Fruit fly (Drosophila melanogaster) whole organism, embryonic: ENCODE data around the gene cac.

Source experiments
- ATbp ChIP-seq: fragments of 200-800 bp; sonication (Bioruptor generic); optimal IDR thresholded peaks from 2 replicates; lab custom pipeline; 2017; ENCODE audit warnings: missing biosample characterization, mild to moderate bottlenecking, missing genetic modification characterization, missing genetic modification reagents
- B-H1 ChIP-seq: fragments of 200-800 bp; sonication (Bioruptor generic); IDR thresholded peaks from 3 replicates; pipeline ENCODE4 v1.3.6; 2022; ENCODE audit warnings: missing biosample characterization, missing genetic modification characterization
- CG1024 ChIP-seq: fragments of 200-800 bp; sonication (Bioruptor generic); IDR thresholded peaks from 2 replicates; pipeline ENCODE4 v1.3.6; 2022; ENCODE audit warnings: missing biosample characterization, missing genetic modification characterization
- CG11456 ChIP-seq: fragments of 200-800 bp; sonication (Bioruptor generic); IDR thresholded peaks from 3 replicates; pipeline ENCODE4 v1.3.6; 2022; ENCODE audit warnings: missing biosample characterization, missing genetic modification characterization
- CG12071 ChIP-seq: fragments of 200-800 bp; sonication (Bioruptor generic); optimal IDR thresholded peaks from 3 replicates; lab custom pipeline; 2018; ENCODE audit warnings: missing biosample characterization, mild to moderate bottlenecking, missing genetic modification characterization
- CG12299 ChIP-seq: fragments of 200-800 bp; sonication (Bioruptor generic); optimal IDR thresholded peaks from 2 replicates; lab custom pipeline; 2018; ENCODE audit warnings: missing biosample characterization, mild to moderate bottlenecking, missing genetic modification characterization
- CG13296 ChIP-seq: fragments of 200-800 bp; sonication (Bioruptor generic); optimal IDR thresholded peaks from 3 replicates; lab custom pipeline; 2018; ENCODE audit warnings: missing biosample characterization, mild to moderate bottlenecking, missing genetic modification characterization
- CG14860 ChIP-seq: fragments of 200-800 bp; sonication (Bioruptor generic); IDR thresholded peaks from 3 replicates; pipeline ENCODE4 v1.3.6; 2022; ENCODE audit warnings: missing biosample characterization, missing genetic modification characterization; ENCODE audit not compliant: partially characterized antibody
- CG2889 ChIP-seq: fragments of 200-800 bp; sonication (Bioruptor generic); IDR thresholded peaks from 3 replicates; pipeline ENCODE4 v1.3.6; 2022; ENCODE audit warnings: missing biosample characterization, missing genetic modification characterization
- CG31388 ChIP-seq: fragments of 200-800 bp; sonication (Bioruptor generic); optimal IDR thresholded peaks from 2 replicates; lab custom pipeline; 2016; ENCODE audit warnings: missing biosample characterization, missing genetic modification characterization
- CG3847 ChIP-seq: fragments of 200-800 bp; sonication (Bioruptor generic); IDR thresholded peaks from 2 replicates; pipeline ENCODE4 v1.3.6; 2022; ENCODE audit warnings: missing biosample characterization, missing genetic modification characterization
- CG42726 ChIP-seq: fragments of 200-800 bp; sonication (Bioruptor generic); IDR thresholded peaks from 2 replicates; pipeline ENCODE4 v1.3.6; 2022; ENCODE audit warnings: missing biosample characterization, missing genetic modification characterization; ENCODE audit not compliant: partially characterized antibody
- CG4282 ChIP-seq: fragments of 200-800 bp; sonication (Bioruptor generic); optimal IDR thresholded peaks from 2 replicates; lab custom pipeline; 2016; ENCODE audit warnings: missing biosample characterization, missing genetic modification characterization
- CG4707 ChIP-seq: fragments of 200-800 bp; sonication (Bioruptor generic); optimal IDR thresholded peaks from 2 replicates; lab custom pipeline; 2018; ENCODE audit warnings: missing biosample characterization, mild to moderate bottlenecking, missing genetic modification characterization, moderate library complexity
- CG8089 ChIP-seq: fragments of 200-800 bp; sonication (Bioruptor generic); optimal IDR thresholded peaks from 3 replicates; lab custom pipeline; 2016; ENCODE audit warnings: missing biosample characterization, missing genetic modification characterization
- CG8924 ChIP-seq: fragments of 200-800 bp; optimal IDR thresholded peaks from 3 replicates; lab custom pipeline; 2019; ENCODE audit warnings: missing biosample characterization, mild to moderate bottlenecking, missing genetic modification characterization, moderate library complexity
- CG9609 ChIP-seq: fragments of 200-800 bp; sonication (Bioruptor generic); optimal IDR thresholded peaks from 3 replicates; lab custom pipeline; 2016; ENCODE audit warnings: missing biosample characterization, missing genetic modification characterization
- Deaf1 ChIP-seq: fragments of 200-800 bp; optimal IDR thresholded peaks from 3 replicates; lab custom pipeline; 2019; ENCODE audit warnings: missing biosample characterization, mild to moderate bottlenecking, missing genetic modification characterization, moderate library complexity
- Dip3 ChIP-seq: fragments of 200-800 bp; sonication (Bioruptor generic); optimal IDR thresholded peaks from 3 replicates; lab custom pipeline; 2016; ENCODE audit warnings: missing biosample characterization, missing genetic modification characterization
- ERR ChIP-seq: fragments of 200-800 bp; sonication (Bioruptor generic); optimal IDR thresholded peaks from 2 replicates; lab custom pipeline; 2016; ENCODE audit warnings: missing biosample characterization, missing genetic modification characterization
- HLHmδ ChIP-seq: fragments of 200-800 bp; sonication (Bioruptor generic); optimal IDR thresholded peaks from 2 replicates; lab custom pipeline; 2018; ENCODE audit warnings: missing biosample characterization, mild to moderate bottlenecking, missing genetic modification characterization, moderate library complexity
- Hsf ChIP-seq: fragments of 200-800 bp; sonication (Bioruptor generic); optimal IDR thresholded peaks from 3 replicates; lab custom pipeline; 2016; ENCODE audit warnings: missing biosample characterization, missing genetic modification characterization
- Kr ChIP-seq: fragments of 200-800 bp; sonication (Bioruptor generic); optimal IDR thresholded peaks from 2 replicates; lab custom pipeline; 2017; ENCODE audit warnings: missing biosample characterization, mild to moderate bottlenecking, missing genetic modification characterization
- Lhr ChIP-seq: fragments of 200-800 bp; sonication (Bioruptor generic); optimal IDR thresholded peaks from 3 replicates; lab custom pipeline; 2017; ENCODE audit warnings: mild to moderate bottlenecking, missing biosample characterization, missing genetic modification reagents, missing genetic modification characterization
- MESR4 ChIP-seq: fragments of 200-800 bp; sonication (Bioruptor generic); optimal IDR thresholded peaks from 2 replicates; lab custom pipeline; 2018; ENCODE audit warnings: missing biosample characterization, mild to moderate bottlenecking, missing genetic modification characterization, moderate library complexity
- Nf-YC ChIP-seq: fragments of 200-800 bp; optimal IDR thresholded peaks from 3 replicates; lab custom pipeline; 2019; ENCODE audit warnings: missing biosample characterization, mild to moderate bottlenecking, missing genetic modification characterization, moderate library complexity
- Rfx ChIP-seq: fragments of 200-800 bp; sonication (Bioruptor generic); IDR thresholded peaks from 2 replicates; pipeline ENCODE4 v1.3.6; 2022; ENCODE audit warnings: missing biosample characterization, missing genetic modification characterization
- Six4 ChIP-seq: fragments of 200-800 bp; sonication (Bioruptor generic); optimal IDR thresholded peaks from 2 replicates; lab custom pipeline; 2016; ENCODE audit warnings: missing biosample characterization, missing genetic modification characterization
- Xbp1 ChIP-seq: fragments of 200-800 bp; sonication (Bioruptor generic); optimal IDR thresholded peaks from 3 replicates; lab custom pipeline; 2016; ENCODE audit warnings: missing biosample characterization, mild to moderate bottlenecking, missing genetic modification characterization
- ab ChIP-seq: fragments of 200-800 bp; sonication (Bioruptor generic); optimal IDR thresholded peaks from 2 replicates; lab custom pipeline; 2016; ENCODE audit warnings: missing biosample characterization, missing genetic modification characterization
- amos ChIP-seq: fragments of 200-800 bp; sonication (Bioruptor generic); IDR thresholded peaks from 2 replicates; pipeline ENCODE4 v1.3.6; 2022; ENCODE audit warnings: missing biosample characterization, missing genetic modification characterization; ENCODE audit not compliant: partially characterized antibody
- br ChIP-seq: fragments of >200 bp; optimal IDR thresholded peaks from 2 replicates; lab custom pipeline; 2017
- ems ChIP-seq: fragments of 200-800 bp; sonication (Bioruptor generic); optimal IDR thresholded peaks from 3 replicates; lab custom pipeline; 2016; ENCODE audit warnings: missing biosample characterization, missing genetic modification characterization
- exex ChIP-seq: fragments of 200-800 bp; sonication (Bioruptor generic); optimal IDR thresholded peaks from 4 replicates; lab custom pipeline; 2018; ENCODE audit warnings: missing biosample characterization, mild to moderate bottlenecking, missing genetic modification characterization, moderate library complexity
- eyg ChIP-seq: fragments of 200-800 bp; sonication (Bioruptor generic); optimal IDR thresholded peaks from 3 replicates; lab custom pipeline; 2016; ENCODE audit warnings: missing biosample characterization, missing genetic modification characterization
- fd96Cb ChIP-seq: fragments of 200-800 bp; sonication (Bioruptor generic); optimal IDR thresholded peaks from 2 replicates; lab custom pipeline; 2018; ENCODE audit warnings: missing biosample characterization, mild to moderate bottlenecking, missing genetic modification characterization, moderate library complexity
- her ChIP-seq: fragments of 200-800 bp; sonication (Bioruptor generic); optimal IDR thresholded peaks from 2 replicates; lab custom pipeline; 2016; ENCODE audit warnings: missing biosample characterization, missing genetic modification characterization
- inv ChIP-seq: fragments of 200-800 bp; sonication (Bioruptor generic); IDR thresholded peaks from 2 replicates; pipeline ENCODE4 v1.3.6; 2022; ENCODE audit warnings: missing biosample characterization, missing genetic modification characterization; ENCODE audit not compliant: partially characterized antibody
- kni ChIP-seq: fragments of 200-800 bp; sonication (Bioruptor generic); optimal IDR thresholded peaks from 3 replicates; lab custom pipeline; 2017; ENCODE audit warnings: mild to moderate bottlenecking, missing biosample characterization, missing genetic modification reagents, missing genetic modification characterization
- maf-S ChIP-seq: fragments of 200-800 bp; sonication (Bioruptor generic); optimal IDR thresholded peaks from 2 replicates; lab custom pipeline; 2016; ENCODE audit warnings: missing biosample characterization, missing genetic modification characterization
- nmo ChIP-seq: fragments of 200-800 bp; sonication (Bioruptor generic); optimal IDR thresholded peaks from 2 replicates; lab custom pipeline; 2018; ENCODE audit warnings: missing biosample characterization, mild to moderate bottlenecking, missing genetic modification characterization, moderate library complexity
- pan ChIP-seq, 4 experiments: fragments of >200 bp in 3 of 4; fragments of 200-800 bp in 1 of 4; sonication (Bioruptor generic) in 1 of 4; optimal IDR thresholded peaks in 3 of 4; IDR thresholded peaks in 1 of 4; 2 replicates each; pipeline versions ENCODE4 v1.3.6 to Lab custom; 2017 to 2022; ENCODE audit warnings: missing biosample characterization in 2 of 4, missing genetic modification characterization in 2 of 4, mixed read lengths in 1 of 4
- pb ChIP-seq: fragments of 200-800 bp; sonication (Bioruptor generic); optimal IDR thresholded peaks from 3 replicates; lab custom pipeline; 2016; ENCODE audit warnings: missing biosample characterization, missing genetic modification characterization
- pita ChIP-seq: fragments of 200-800 bp; sonication (Bioruptor generic); optimal IDR thresholded peaks from 2 replicates; lab custom pipeline; 2017; ENCODE audit warnings: missing biosample characterization, mild to moderate bottlenecking, missing genetic modification characterization
- salm ChIP-seq: fragments of 200-800 bp; sonication (Bioruptor generic); optimal IDR thresholded peaks from 2 replicates; lab custom pipeline; 2018; ENCODE audit warnings: missing biosample characterization, mild to moderate bottlenecking, missing genetic modification characterization
- sens ChIP-seq: fragments of 200-800 bp; sonication (Bioruptor generic); peaks from one replicate; lab custom pipeline; 2016; ENCODE audit warnings: missing biosample characterization, missing genetic modification characterization
- seq ChIP-seq: fragments of 200-800 bp; sonication (Bioruptor generic); IDR thresholded peaks from 2 replicates; pipeline ENCODE4 v1.3.6; 2022; ENCODE audit warnings: missing biosample characterization, missing genetic modification characterization
- sqz ChIP-seq: fragments of 200-800 bp; sonication (Bioruptor generic); optimal IDR thresholded peaks from 3 replicates; lab custom pipeline; 2018; ENCODE audit warnings: missing biosample characterization, mild to moderate bottlenecking, missing genetic modification characterization
- ssp ChIP-seq: fragments of 200-800 bp; sonication (Bioruptor generic); IDR thresholded peaks from 2 replicates; pipeline ENCODE4 v1.3.6; 2022; ENCODE audit warnings: missing biosample characterization, missing genetic modification characterization
- tup ChIP-seq: fragments of 200-800 bp; sonication (Bioruptor generic); optimal IDR thresholded peaks from 2 replicates; lab custom pipeline; 2016; ENCODE audit warnings: missing biosample characterization, mild to moderate bottlenecking, missing genetic modification characterization, moderate library complexity

Gene cac

dm6 chrX:12006678-12007441 lies 22.0 kb upstream of the cac start, which contains the start of gene CG1806 (continued):
- TF ChIP-seq CG8089 = no peak
- TF ChIP-seq MESR4 (GFP tag; lab: Kevin White, UChicago) = no peak
- no peak for TF ChIP-seq pan (optimal IDR thresholded peaks at IDR 0.05; lab: Kevin White, UChicago)
- TF ChIP-seq pan (GFP tag; optimal IDR thresholded peaks at IDR 0.05 in 1 of 2, IDR thresholded peaks at IDR 0.05 in 1 of 2) = peak in 1 of 2 experiments; percentile 18
- TF ChIP-seq CG13296 = no peak
- no peak for TF ChIP-seq CG31388 (GFP tag; lab: Kevin White, UChicago)
- TF ChIP-seq Dip3 = no peak
- TF ChIP-seq CG12071 (GFP tag; lab: Kevin White, UChicago) = peak; percentile 24
- no peak for TF ChIP-seq Six4 (GFP tag; lab: Kevin White, UChicago)
- peak; percentile 68 for TF ChIP-seq sqz (GFP tag; lab: Kevin White, UChicago)
- no peak for TF ChIP-seq seq
- TF ChIP-seq CG2889 = no peak
- no peak; the same call in 1 of the 2 replicates for TF ChIP-seq amos
- TF ChIP-seq br = no peak
- no peak for TF ChIP-seq ssp (GFP tag; lab: Robert Waterston, UW)
- TF ChIP-seq fd96Cb (tag; lab: Kevin White, UChicago) = no peak
- TF ChIP-seq ems (GFP tag; lab: Kevin White, UChicago) = no peak
- TF ChIP-seq CG42726 (GFP tag; lab: Robert Waterston, UW) = no peak
- TF ChIP-seq CG14860 (GFP tag; lab: Robert Waterston, UW) = no peak
- TF ChIP-seq HLHmδ (GFP tag; lab: Kevin White, UChicago) = peak; percentile 55
- no peak for TF ChIP-seq CG8924 (tag; lab: Kevin White, UChicago)
- no peak for TF ChIP-seq salm (tag; lab: Kevin White, UChicago)
- no peak for TF ChIP-seq CG3847 (GFP tag; lab: Robert Waterston, UW)
- TF ChIP-seq CG11456 (GFP tag; lab: Robert Waterston, UW) = no peak
- TF ChIP-seq CG1024 (GFP tag; lab: Robert Waterston, UW) = no peak
- TF ChIP-seq ATbp = no peak
- no peak for TF ChIP-seq CG12299
- TF ChIP-seq Xbp1 (GFP tag; lab: Kevin White, UChicago) = no peak
- TF ChIP-seq Rfx (GFP tag; lab: Robert Waterston, UW) = peak; percentile 24; the same call in 1 of the 2 replicates
- 0 out of 2 replicates have a peak, but pooled peaks have one; percentile 21 for TF ChIP-seq inv (GFP tag; lab: Robert Waterston, UW)
- no peak for TF ChIP-seq Lhr (GFP tag; lab: Kevin White, UChicago)
- TF ChIP-seq nmo (GFP tag; lab: Kevin White, UChicago) = no peak
- TF ChIP-seq ab (GFP tag; lab: Kevin White, UChicago) = no peak
- no peak for TF ChIP-seq Nf-YC (tag; lab: Kevin White, UChicago)
- TF ChIP-seq pita (GFP tag; lab: Kevin White, UChicago) = no peak
- no peak for TF ChIP-seq CG4707
- TF ChIP-seq her = no peak
- TF ChIP-seq pb (GFP tag; lab: Kevin White, UChicago) = no peak
- no peak for TF ChIP-seq B-H1 (GFP tag; lab: Robert Waterston, UW)
- TF ChIP-seq kni (GFP tag; lab: Kevin White, UChicago) = peak; percentile 18
- no peak for TF ChIP-seq ERR (GFP tag; lab: Kevin White, UChicago)
- TF ChIP-seq Kr (GFP tag; lab: Kevin White, UChicago) = no peak
- TF ChIP-seq CG9609 = no peak
- no peak for TF ChIP-seq exex (tag; lab: Kevin White, UChicago)
- TF ChIP-seq CG4282 (GFP tag; lab: Kevin White, UChicago) = no peak
- no peak for TF ChIP-seq eyg
- TF ChIP-seq sens (GFP tag; lab: Kevin White, UChicago) = peak; percentile 68
- TF ChIP-seq maf-S (GFP tag; lab: Kevin White, UChicago) = no peak
- TF ChIP-seq Deaf1 (tag; lab: Kevin White, UChicago) = peak; percentile 26
- TF ChIP-seq Hsf = no peak
- TF ChIP-seq tup (GFP tag; lab: Kevin White, UChicago) = no peak
